Fruit fly (Drosophila melanogaster) whole organism, prepupa: ENCODE results near the gene CG7914.

ENCODE experiments used
- CG10631 ChIP-seq: fragments of 200-800 bp; sonication (Bioruptor generic); optimal IDR thresholded peaks from 2 replicates; lab custom pipeline; 2016; ENCODE audit warnings: missing biosample characterization, missing genetic modification characterization
- CG10669 ChIP-seq: fragments of 200-800 bp; sonication (Bioruptor generic); optimal IDR thresholded peaks from 3 replicates; lab custom pipeline; 2018; ENCODE audit warnings: missing biosample characterization, mild to moderate bottlenecking, missing genetic modification characterization, moderate library complexity
- CG11294 ChIP-seq: fragments of 200-800 bp; sonication (Bioruptor generic); IDR thresholded peaks from 2 replicates; pipeline ENCODE4 v1.3.6; 2022; ENCODE audit warnings: missing biosample characterization, missing genetic modification characterization
- CG11902 ChIP-seq: fragments of 200-800 bp; sonication (Bioruptor generic); optimal IDR thresholded peaks from 3 replicates; lab custom pipeline; 2016; ENCODE audit warnings: missing biosample characterization, missing genetic modification characterization
- CG15336 ChIP-seq: fragments of 200-800 bp; sonication (Bioruptor generic); IDR thresholded peaks from 2 replicates; pipeline ENCODE4 v1.3.6; 2022; ENCODE audit warnings: missing biosample characterization, missing genetic modification characterization
- CG1621 ChIP-seq: fragments of 200-800 bp; sonication (Bioruptor generic); optimal IDR thresholded peaks from 3 replicates; lab custom pipeline; 2018; ENCODE audit warnings: missing biosample characterization, mild to moderate bottlenecking, missing genetic modification characterization
- CG16779 ChIP-seq: fragments of 200-800 bp; sonication (Bioruptor generic); optimal IDR thresholded peaks from 3 replicates; lab custom pipeline; 2017; ENCODE audit warnings: missing biosample characterization, mild to moderate bottlenecking, missing genetic modification characterization
- CG3032 ChIP-seq: fragments of 200-800 bp; optimal IDR thresholded peaks from 2 replicates; lab custom pipeline; 2019; ENCODE audit warnings: missing biosample characterization, mild to moderate bottlenecking, missing genetic modification characterization, moderate library complexity
- CG31627 ChIP-seq: fragments of 200-800 bp; sonication (Bioruptor generic); optimal IDR thresholded peaks from 3 replicates; lab custom pipeline; 2016; ENCODE audit warnings: missing biosample characterization, missing genetic modification characterization
- CG32006 ChIP-seq: fragments of 200-800 bp; sonication (Bioruptor generic); optimal IDR thresholded peaks from 3 replicates; lab custom pipeline; 2017; ENCODE audit warnings: missing biosample characterization, mild to moderate bottlenecking, missing genetic modification characterization
- CG34406 ChIP-seq: fragments of 200-800 bp; sonication (Bioruptor generic); optimal IDR thresholded peaks from 3 replicates; lab custom pipeline; 2016; ENCODE audit warnings: missing biosample characterization, missing genetic modification characterization
- CG3919 ChIP-seq: fragments of 200-800 bp; sonication (Bioruptor generic); optimal IDR thresholded peaks from 3 replicates; lab custom pipeline; 2016; ENCODE audit warnings: missing biosample characterization, missing genetic modification characterization
- CG4318 ChIP-seq: fragments of 200-800 bp; sonication (Bioruptor generic); optimal IDR thresholded peaks from 3 replicates; lab custom pipeline; 2017; ENCODE audit warnings: missing biosample characterization, mild to moderate bottlenecking, missing genetic modification characterization
- CG6163 ChIP-seq: fragments of 200-800 bp; sonication (Bioruptor generic); IDR thresholded peaks from 3 replicates; pipeline ENCODE4 v1.3.6; 2022; ENCODE audit warnings: missing biosample characterization, missing genetic modification characterization
- CG6276 ChIP-seq: fragments of 200-800 bp; sonication (Bioruptor generic); optimal IDR thresholded peaks from 2 replicates; lab custom pipeline; 2017; ENCODE audit warnings: missing biosample characterization, mild to moderate bottlenecking, missing genetic modification characterization
- CG6792 ChIP-seq: fragments of 200-800 bp; sonication (Bioruptor generic); optimal IDR thresholded peaks from 3 replicates; lab custom pipeline; 2016; ENCODE audit warnings: missing biosample characterization, missing genetic modification characterization
- CG6854 ChIP-seq: fragments of 200-800 bp; sonication (Bioruptor generic); optimal IDR thresholded peaks from 2 replicates; lab custom pipeline; 2017; ENCODE audit warnings: missing biosample characterization, mild to moderate bottlenecking, missing genetic modification characterization
- CG8119 ChIP-seq: fragments of 200-800 bp; sonication (Bioruptor generic); IDR thresholded peaks from 3 replicates; pipeline ENCODE4 v1.3.6; 2022; ENCODE audit warnings: missing biosample characterization, missing genetic modification characterization
- CG8632 ChIP-seq: fragments of 200-800 bp; sonication (Bioruptor generic); optimal IDR thresholded peaks from 3 replicates; lab custom pipeline; 2016; ENCODE audit warnings: missing biosample characterization, missing genetic modification characterization
- CG9139 ChIP-seq: fragments of 200-800 bp; sonication (Bioruptor generic); optimal IDR thresholded peaks from 3 replicates; lab custom pipeline; 2017; ENCODE audit warnings: missing biosample characterization, mild to moderate bottlenecking, missing genetic modification characterization
- Eip75B ChIP-seq: fragments of 200-800 bp; sonication (Bioruptor generic); optimal IDR thresholded peaks from 3 replicates; lab custom pipeline; 2016; ENCODE audit warnings: missing biosample characterization, missing genetic modification characterization
- Ets21C ChIP-seq: fragments of 200-800 bp; sonication (Bioruptor generic); optimal IDR thresholded peaks from 3 replicates; lab custom pipeline; 2016; ENCODE audit warnings: missing biosample characterization, missing genetic modification characterization
- Ets96B ChIP-seq: fragments of 200-800 bp; optimal IDR thresholded peaks from 2 replicates; lab custom pipeline; 2019; ENCODE audit warnings: missing biosample characterization, mild to moderate bottlenecking, missing genetic modification characterization, moderate library complexity
- Gug ChIP-seq: fragments of 200-800 bp; sonication (Bioruptor generic); IDR thresholded peaks from 2 replicates; pipeline ENCODE4 v1.3.6; 2022; ENCODE audit warnings: missing biosample characterization, missing genetic modification characterization
- Hr38 ChIP-seq: sonication (Bioruptor generic); optimal IDR thresholded peaks from 2 replicates; lab custom pipeline; 2016; ENCODE audit warnings: missing biosample characterization, missing genetic modification characterization
- Hr39 ChIP-seq: fragments of 200-800 bp; sonication (Bioruptor generic); optimal IDR thresholded peaks from 2 replicates; lab custom pipeline; 2016; ENCODE audit warnings: missing biosample characterization, missing genetic modification characterization
- Hr4 ChIP-seq: fragments of 200-800 bp; sonication (Bioruptor generic); optimal IDR thresholded peaks from 3 replicates; lab custom pipeline; 2016; ENCODE audit warnings: missing biosample characterization, missing genetic modification characterization
- Lpt ChIP-seq: fragments of 200-800 bp; sonication (Bioruptor generic); optimal IDR thresholded peaks from 3 replicates; lab custom pipeline; 2016; ENCODE audit warnings: missing biosample characterization, missing genetic modification characterization
- OdsH ChIP-seq: fragments of 200-800 bp; sonication (Bioruptor generic); optimal IDR thresholded peaks from 3 replicates; lab custom pipeline; 2016; ENCODE audit warnings: missing biosample characterization, missing genetic modification characterization
- Smox ChIP-seq: fragments of 200-800 bp; sonication (Bioruptor generic); optimal IDR thresholded peaks from 3 replicates; lab custom pipeline; 2016; ENCODE audit warnings: missing biosample characterization, missing genetic modification characterization
- Sox102F ChIP-seq: fragments of 200-800 bp; sonication (Bioruptor generic); optimal IDR thresholded peaks from 2 replicates; lab custom pipeline; 2016; ENCODE audit warnings: missing biosample characterization, mild to moderate bottlenecking, missing genetic modification characterization
- Sox14 ChIP-seq: fragments of 200-800 bp; sonication (Bioruptor generic); optimal IDR thresholded peaks from 3 replicates; lab custom pipeline; 2016; ENCODE audit warnings: missing biosample characterization, missing genetic modification characterization
- achi ChIP-seq: fragments of 200-800 bp; sonication (Bioruptor generic); optimal IDR thresholded peaks from 3 replicates; lab custom pipeline; 2016; ENCODE audit warnings: missing biosample characterization, missing genetic modification characterization
- acj6 ChIP-seq: fragments of 200-800 bp; sonication (Bioruptor generic); optimal IDR thresholded peaks from 3 replicates; lab custom pipeline; 2016; ENCODE audit warnings: missing biosample characterization, missing genetic modification characterization
- dac ChIP-seq: fragments of 200-800 bp; sonication (Bioruptor generic); optimal IDR thresholded peaks from 2 replicates; lab custom pipeline; 2017; ENCODE audit warnings: missing biosample characterization, mild to moderate bottlenecking, missing genetic modification characterization
- dsx ChIP-seq: fragments of 200-800 bp; optimal IDR thresholded peaks from 3 replicates; lab custom pipeline; 2019; ENCODE audit warnings: missing biosample characterization, mild to moderate bottlenecking, missing genetic modification characterization, moderate library complexity; ENCODE audit not compliant: poor library complexity, severe bottlenecking
- eg ChIP-seq: fragments of 200-800 bp; sonication (Bioruptor generic); IDR thresholded peaks from 3 replicates; pipeline ENCODE4 v1.3.6; 2022; ENCODE audit warnings: missing biosample characterization, missing genetic modification characterization
- net ChIP-seq: fragments of 200-800 bp; sonication (Bioruptor generic); optimal IDR thresholded peaks from 3 replicates; lab custom pipeline; 2016; ENCODE audit warnings: missing biosample characterization, missing genetic modification characterization
- pdm3 ChIP-seq: fragments of 200-800 bp; sonication (Bioruptor generic); optimal IDR thresholded peaks from 3 replicates; lab custom pipeline; 2016; ENCODE audit warnings: missing biosample characterization, missing genetic modification characterization
- salr ChIP-seq, 2 experiments: fragments of 200-800 bp; sonication (Bioruptor generic); optimal IDR thresholded peaks; 3 replicates each; lab custom pipeline; 2016 to 2018; ENCODE audit warnings: missing biosample characterization in 2 of 2, missing genetic modification characterization in 2 of 2, mild to moderate bottlenecking in 1 of 2
- spab ChIP-seq: fragments of 200-800 bp; sonication (Bioruptor generic); optimal IDR thresholded peaks from 2 replicates; lab custom pipeline; 2017; ENCODE audit warnings: missing biosample characterization, mild to moderate bottlenecking, missing genetic modification characterization, missing genetic modification reagents
- ss ChIP-seq, 2 experiments: fragments of 200-800 bp; sonication (Bioruptor generic); optimal IDR thresholded peaks; 2 replicates in 1 of 2; 3 replicates in 1 of 2; lab custom pipeline; 2017 to 2018; ENCODE audit warnings: mild to moderate bottlenecking in 2 of 2, missing biosample characterization in 2 of 2, missing genetic modification characterization in 2 of 2, moderate library complexity in 1 of 2
- svp ChIP-seq: fragments of 200-800 bp; sonication (Bioruptor generic); peaks from one replicate; lab custom pipeline; 2016; ENCODE audit warnings: missing biosample characterization, missing genetic modification characterization
- topi ChIP-seq: fragments of 200-800 bp; sonication (Bioruptor generic); optimal IDR thresholded peaks from 3 replicates; lab custom pipeline; 2016; ENCODE audit warnings: missing biosample characterization, missing genetic modification characterization

The CG7914 gene

DNA sequence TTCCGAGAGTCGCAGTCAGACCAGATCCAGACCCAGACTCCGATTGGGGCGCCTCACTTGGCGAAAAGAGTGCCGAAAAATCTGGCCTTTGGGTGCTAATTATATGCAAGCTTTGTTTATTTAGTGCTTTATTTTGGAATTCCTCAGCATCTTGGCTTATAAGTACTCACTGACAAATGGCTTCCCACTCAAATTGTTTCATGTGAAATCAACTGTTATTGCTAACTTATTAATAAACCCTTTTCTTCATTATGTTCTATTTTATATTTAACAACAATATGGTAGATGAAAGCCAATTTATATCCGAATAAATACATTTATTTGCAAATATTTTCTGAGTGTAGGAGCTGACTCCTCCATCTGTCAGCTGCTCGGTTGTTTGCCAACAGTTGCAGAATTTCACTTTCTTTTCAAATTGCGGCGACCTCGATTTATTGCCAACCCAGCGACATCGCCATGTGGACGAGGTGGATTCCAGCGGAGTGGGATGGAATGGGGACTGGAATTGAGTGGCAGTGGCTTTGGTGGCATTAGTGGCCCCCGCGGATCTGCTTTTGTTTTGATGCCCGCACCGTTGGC is 36.7 kb upstream of the CG7914 start (continued):
- peak in 1 of 2 experiments; percentile 66 for TF ChIP-seq salr (GFP tag; optimal IDR thresholded peaks at IDR 0.05; lab: Kevin White, UChicago)
- peak; percentile 75 for TF ChIP-seq topi
- TF ChIP-seq CG3032 (tag; lab: Kevin White, UChicago), result peak; percentile 54
- TF ChIP-seq CG16779 (tag; lab: Kevin White, UChicago), result no peak
- no peak for TF ChIP-seq CG11294
- TF ChIP-seq Sox102F (GFP tag; lab: Kevin White, UChicago), result peak; percentile 70
- no peak for TF ChIP-seq Hr38 (GFP tag; lab: Kevin White, UChicago)
- peak; percentile 75 for TF ChIP-seq CG4318 (GFP tag; lab: Kevin White, UChicago)
- peak; percentile 68 for TF ChIP-seq Sox14 (GFP tag; lab: Kevin White, UChicago)
- TF ChIP-seq Ets96B, result peak; percentile 49
- TF ChIP-seq Hr39 (GFP tag; lab: Kevin White, UChicago), result peak; percentile 33
- TF ChIP-seq OdsH, result peak; percentile 72

DNA sequence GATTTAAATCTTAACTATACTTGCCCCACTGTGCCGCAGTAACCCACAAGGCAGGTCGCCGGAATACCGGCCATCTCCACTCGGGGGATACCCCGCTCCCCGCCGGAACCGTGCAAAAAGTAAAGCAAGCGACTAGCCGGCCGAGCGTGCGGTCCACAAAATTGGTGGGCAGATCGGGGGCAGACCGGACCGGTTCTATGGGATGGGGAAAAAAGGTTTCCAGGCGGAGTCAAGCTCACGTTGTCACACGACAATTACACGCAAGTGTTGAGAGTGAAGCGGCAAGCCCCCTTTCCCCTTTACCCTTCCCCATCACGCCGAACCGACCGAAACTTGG is 32.0 kb upstream of the CG7914 start:
- no peak for TF ChIP-seq Sox14 (GFP tag; lab: Kevin White, UChicago)
- TF ChIP-seq CG11902 (GFP tag; lab: Kevin White, UChicago), result no peak
- no peak for TF ChIP-seq salr (GFP tag; optimal IDR thresholded peaks at IDR 0.05; lab: Kevin White, UChicago)
- TF ChIP-seq net (GFP tag; lab: Kevin White, UChicago), result no peak
- TF ChIP-seq OdsH, result no peak
- peak; percentile 63 for TF ChIP-seq CG1621
- no peak for TF ChIP-seq Ets21C (GFP tag; lab: Kevin White, UChicago)
- TF ChIP-seq pdm3 (GFP tag; lab: Kevin White, UChicago), result no peak
- peak; percentile 11 for TF ChIP-seq CG3032 (tag; lab: Kevin White, UChicago)
- peak in 1 of 2 experiments; percentile 57 for TF ChIP-seq ss (GFP tag; optimal IDR thresholded peaks at IDR 0.05; lab: Kevin White, UChicago)
- no peak for TF ChIP-seq achi
- no peak for TF ChIP-seq CG6276 (GFP tag; lab: Kevin White, UChicago)
- no peak for TF ChIP-seq Hr39 (GFP tag; lab: Kevin White, UChicago)
- no peak for TF ChIP-seq Smox (GFP tag; lab: Kevin White, UChicago)
- TF ChIP-seq svp (GFP tag; lab: Kevin White, UChicago), result peak; percentile 62
- TF ChIP-seq CG10631 (GFP tag; lab: Kevin White, UChicago), result no peak
- TF ChIP-seq CG8119 (GFP tag; lab: Robert Waterston, UW), result 0 out of 3 replicates have a peak, but pooled peaks have one; percentile 4
- TF ChIP-seq CG15336 (GFP tag; lab: Robert Waterston, UW), result no peak
- no peak for TF ChIP-seq Ets96B
- peak; percentile 3 for TF ChIP-seq CG8632
- 0 out of 3 replicates have a peak, but pooled peaks have one; percentile 36 for TF ChIP-seq CG6163 (GFP tag; lab: Robert Waterston, UW)
- peak; percentile 28 for TF ChIP-seq spab (GFP tag; lab: Kevin White, UChicago)
- TF ChIP-seq Hr4 (GFP tag; lab: Kevin White, UChicago), result no peak

DNA sequence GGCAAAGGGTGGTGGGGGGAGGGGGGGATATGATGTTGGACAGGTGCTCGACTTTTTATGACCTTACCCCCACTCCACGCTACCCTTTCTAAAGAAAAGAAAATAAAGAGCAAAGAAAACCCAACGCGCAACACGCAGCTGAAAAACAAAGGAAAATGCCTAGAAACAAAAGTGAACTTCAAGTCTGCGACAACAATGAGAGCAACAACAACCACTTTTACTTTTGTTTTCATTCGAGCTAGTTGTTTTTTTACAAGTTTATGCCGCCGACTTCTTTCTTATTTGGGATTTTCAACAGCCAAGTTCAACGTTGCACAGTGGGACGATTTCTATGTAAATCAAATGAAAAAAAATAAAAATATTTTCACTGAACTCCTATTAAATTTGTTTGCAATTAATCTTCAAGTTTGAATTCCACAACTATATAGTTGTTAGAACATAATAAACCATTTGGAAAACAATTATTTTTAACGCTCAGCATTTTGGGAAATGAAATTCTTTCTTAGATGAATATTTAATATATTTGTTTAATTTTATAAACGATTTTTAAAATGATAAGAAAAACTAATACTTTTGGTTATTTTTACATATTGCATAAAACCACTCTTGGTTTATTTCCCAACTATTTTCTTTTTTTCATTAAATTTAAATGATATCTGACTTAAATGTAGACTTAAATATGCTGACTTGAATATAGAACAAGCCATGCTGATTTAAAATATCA is 31.5 kb upstream of the CG7914 start:
- TF ChIP-seq CG34406 (peak; percentile 71), Lpt (GFP tag; lab: Kevin White, UChicago) (peak; percentile 33), CG1621 (no peak), Eip75B (GFP tag; lab: Kevin White, UChicago) (peak; percentile 37), CG8119 (GFP tag; lab: Robert Waterston, UW) (peak; percentile 55; the same call in 1 of the 3 replicates), dsx (GFP tag; lab: Kevin White, UChicago) (peak; percentile 7), spab (GFP tag; lab: Kevin White, UChicago) (peak; percentile 46), topi (peak; percentile 41), Hr4 (GFP tag; lab: Kevin White, UChicago) (peak; percentile 37), CG15336 (GFP tag; lab: Robert Waterston, UW) (peak; percentile 46), CG32006 (GFP tag; lab: Kevin White, UChicago) (peak; percentile 85), OdsH (peak; percentile 54), CG10631 (GFP tag; lab: Kevin White, UChicago) (peak; percentile 71), Gug (GFP tag; lab: Robert Waterston, UW) (no peak), CG31627 (GFP tag; lab: Kevin White, UChicago) (no peak), CG9139 (GFP tag; lab: Kevin White, UChicago) (no peak), Sox14 (GFP tag; lab: Kevin White, UChicago) (no peak), acj6 (GFP tag; lab: Kevin White, UChicago) (peak; percentile 46), CG6792 (peak; percentile 34), CG6854 (GFP tag; lab: Kevin White, UChicago) (no peak), CG3919 (GFP tag; lab: Kevin White, UChicago) (peak; percentile 50), CG6276 (GFP tag; lab: Kevin White, UChicago) (peak; percentile 62), dac (GFP tag; lab: Kevin White, UChicago) (peak; percentile 11), eg (GFP tag; lab: Robert Waterston, UW) (0 out of 3 replicates have a peak, but pooled peaks have one; percentile 27), CG10669 (GFP tag; lab: Kevin White, UChicago) (peak; percentile 40), Sox102F (GFP tag; lab: Kevin White, UChicago) (no peak)
